Fruit fly (Drosophila melanogaster) whole organism, embryonic: Measurements from ENCODE around the gene Cerk.
A peak's percentile ranks its signal among the peaks of the same experiment; 100 is the strongest.

Source experiments
- Atf-2 ChIP-seq: fragments of 200-800 bp; sonication (Bioruptor generic); optimal IDR thresholded peaks from 2 replicates; lab custom pipeline; 2016; ENCODE audit warnings: missing biosample characterization, missing genetic modification characterization
- CG10431 ChIP-seq: fragments of 200-800 bp; sonication (Bioruptor generic); optimal IDR thresholded peaks from 3 replicates; lab custom pipeline; 2018; ENCODE audit warnings: missing biosample characterization, mild to moderate bottlenecking, missing genetic modification characterization
- CG11398 ChIP-seq: fragments of 200-800 bp; sonication (Bioruptor generic); optimal IDR thresholded peaks from 2 replicates; lab custom pipeline; 2016; ENCODE audit warnings: missing biosample characterization, missing genetic modification characterization
- CG12744 ChIP-seq: fragments of 200-800 bp; sonication (Bioruptor generic); optimal IDR thresholded peaks from 2 replicates; lab custom pipeline; 2016; ENCODE audit warnings: missing biosample characterization, missing genetic modification characterization
- CG14965 ChIP-seq: fragments of 200-800 bp; sonication (Bioruptor generic); optimal IDR thresholded peaks from 2 replicates; lab custom pipeline; 2016; ENCODE audit warnings: missing biosample characterization, missing genetic modification characterization, borderline replicate concordance
- CG15011 ChIP-seq: fragments of 200-800 bp; sonication (Bioruptor generic); optimal IDR thresholded peaks from 3 replicates; lab custom pipeline; 2018; ENCODE audit warnings: missing biosample characterization, mild to moderate bottlenecking, missing genetic modification characterization
- CG17359 ChIP-seq: fragments of 200-800 bp; sonication (Bioruptor generic); optimal IDR thresholded peaks from 3 replicates; lab custom pipeline; 2018; ENCODE audit warnings: missing biosample characterization, mild to moderate bottlenecking, missing genetic modification characterization, moderate library complexity
- CG18619 ChIP-seq: fragments of 200-800 bp; sonication (Bioruptor generic); optimal IDR thresholded peaks from 3 replicates; lab custom pipeline; 2017; ENCODE audit warnings: missing biosample characterization, mild to moderate bottlenecking, missing genetic modification characterization
- CG30020 ChIP-seq: fragments of 200-800 bp; optimal IDR thresholded peaks from 2 replicates; lab custom pipeline; 2019; ENCODE audit warnings: missing biosample characterization, mild to moderate bottlenecking, missing genetic modification characterization, moderate library complexity
- CG3995 ChIP-seq: fragments of 200-800 bp; sonication (Bioruptor generic); optimal IDR thresholded peaks from 3 replicates; lab custom pipeline; 2016; ENCODE audit warnings: missing biosample characterization, missing genetic modification characterization
- CG42726 ChIP-seq: fragments of 200-800 bp; sonication (Bioruptor generic); IDR thresholded peaks from 2 replicates; pipeline ENCODE4 v1.3.6; 2022; ENCODE audit warnings: missing biosample characterization, missing genetic modification characterization; ENCODE audit not compliant: partially characterized antibody
- CG4617 ChIP-seq: fragments of 200-800 bp; sonication (Bioruptor generic); optimal IDR thresholded peaks from 3 replicates; lab custom pipeline; 2016; ENCODE audit warnings: missing biosample characterization, missing genetic modification characterization, borderline replicate concordance
- CG7745 ChIP-seq: fragments of 200-800 bp; sonication (Bioruptor generic); optimal IDR thresholded peaks from 2 replicates; lab custom pipeline; 2018; ENCODE audit warnings: missing biosample characterization, mild to moderate bottlenecking, missing genetic modification characterization, moderate library complexity
- CG8765 ChIP-seq: fragments of 200-800 bp; sonication (Bioruptor generic); IDR thresholded peaks from 2 replicates; pipeline ENCODE4 v1.3.6; 2022; ENCODE audit warnings: missing biosample characterization, missing genetic modification characterization
- D19B ChIP-seq: fragments of 200-800 bp; sonication (Bioruptor generic); optimal IDR thresholded peaks from 2 replicates; lab custom pipeline; 2017; ENCODE audit warnings: missing biosample characterization, mild to moderate bottlenecking, missing genetic modification characterization
- Dip2 ChIP-seq: fragments of 200-800 bp; sonication (Bioruptor generic); IDR thresholded peaks from 2 replicates; pipeline ENCODE4 v1.3.6; 2022; ENCODE audit warnings: missing biosample characterization, missing genetic modification characterization
- Fer2 ChIP-seq: fragments of 200-800 bp; sonication (Bioruptor generic); optimal IDR thresholded peaks from 2 replicates; lab custom pipeline; 2018; ENCODE audit warnings: missing biosample characterization, mild to moderate bottlenecking, missing genetic modification characterization, moderate library complexity
- Fer3 ChIP-seq: fragments of 200-800 bp; sonication (Bioruptor generic); optimal IDR thresholded peaks from 2 replicates; lab custom pipeline; 2018; ENCODE audit warnings: missing biosample characterization, mild to moderate bottlenecking, missing genetic modification characterization, moderate library complexity
- H15 ChIP-seq: fragments of 200-800 bp; sonication (Bioruptor generic); IDR thresholded peaks from 3 replicates; pipeline ENCODE4 v1.3.6; 2022; ENCODE audit warnings: missing biosample characterization, missing genetic modification characterization
- HmgZ ChIP-seq: fragments of 200-800 bp; sonication (Bioruptor generic); optimal IDR thresholded peaks from 2 replicates; lab custom pipeline; 2018; ENCODE audit warnings: missing biosample characterization, mild to moderate bottlenecking, missing genetic modification characterization
- Lhr ChIP-seq: fragments of 200-800 bp; sonication (Bioruptor generic); optimal IDR thresholded peaks from 3 replicates; lab custom pipeline; 2017; ENCODE audit warnings: mild to moderate bottlenecking, missing biosample characterization, missing genetic modification reagents, missing genetic modification characterization
- Ptx1 ChIP-seq: fragments of 200-800 bp; sonication (Bioruptor generic); IDR thresholded peaks from 2 replicates; pipeline ENCODE4 v1.3.6; 2022; ENCODE audit warnings: missing biosample characterization, missing genetic modification characterization
- Side ChIP-seq: fragments of 200-800 bp; sonication (Bioruptor generic); optimal IDR thresholded peaks from 2 replicates; lab custom pipeline; 2016; ENCODE audit warnings: missing biosample characterization, missing genetic modification characterization
- Spps ChIP-seq: fragments of 200-800 bp; sonication (Bioruptor generic); optimal IDR thresholded peaks from 2 replicates; lab custom pipeline; 2018; ENCODE audit warnings: missing biosample characterization, mild to moderate bottlenecking, missing genetic modification characterization
- Trl ChIP-seq, 3 experiments: fragments of >200 bp in 2 of 3; fragments of 200-800 bp in 1 of 3; sonication (Bioruptor generic) in 1 of 3; optimal IDR thresholded peaks; 2 replicates in 1 of 3; 3 replicates in 2 of 3; lab custom pipeline; 2016 to 2017; ENCODE audit warnings: missing biosample characterization in 1 of 3, missing genetic modification characterization in 1 of 3
- Vsx1 ChIP-seq: fragments of 200-800 bp; sonication (Bioruptor generic); optimal IDR thresholded peaks from 2 replicates; lab custom pipeline; 2017; ENCODE audit warnings: missing biosample characterization, mild to moderate bottlenecking, missing genetic modification characterization, missing genetic modification reagents
- abd-A ChIP-seq: fragments of 200-800 bp; sonication (Bioruptor generic); optimal IDR thresholded peaks from 3 replicates; lab custom pipeline; 2019; ENCODE audit warnings: missing biosample characterization, mild to moderate bottlenecking, missing genetic modification characterization, moderate library complexity
- al ChIP-seq: fragments of 200-800 bp; sonication (Bioruptor generic); IDR thresholded peaks from 2 replicates; pipeline ENCODE4 v1.3.6; 2022; ENCODE audit warnings: missing biosample characterization, missing genetic modification characterization
- ash1 ChIP-seq: fragments of 200-800 bp; sonication (Bioruptor generic); optimal IDR thresholded peaks from 2 replicates; lab custom pipeline; 2018; ENCODE audit warnings: missing biosample characterization, mild to moderate bottlenecking, missing genetic modification characterization
- bigmax ChIP-seq: fragments of 200-800 bp; sonication (Bioruptor generic); optimal IDR thresholded peaks from 2 replicates; lab custom pipeline; 2018; ENCODE audit warnings: missing biosample characterization, mild to moderate bottlenecking, missing genetic modification characterization
- btn ChIP-seq: fragments of 200-800 bp; sonication (Bioruptor generic); optimal IDR thresholded peaks from 2 replicates; lab custom pipeline; 2016; ENCODE audit warnings: missing biosample characterization, missing genetic modification characterization
- cg ChIP-seq: fragments of 200-800 bp; sonication (Bioruptor generic); optimal IDR thresholded peaks from 3 replicates; lab custom pipeline; 2019; ENCODE audit warnings: missing biosample characterization, mild to moderate bottlenecking, missing genetic modification characterization, moderate library complexity
- chif ChIP-seq, 2 experiments: fragments of 200-800 bp; sonication (Bioruptor generic); optimal IDR thresholded peaks; 3 replicates each; lab custom pipeline; 2016; ENCODE audit warnings: missing biosample characterization in 2 of 2, missing genetic modification characterization in 2 of 2
- chinmo ChIP-seq: fragments of 200-800 bp; sonication (Bioruptor generic); IDR thresholded peaks from 4 replicates; pipeline ENCODE4 v1.3.6; 2022; ENCODE audit warnings: missing biosample characterization, missing genetic modification characterization; ENCODE audit not compliant: partially characterized antibody
- corto ChIP-seq: fragments of 200-800 bp; sonication (Bioruptor generic); optimal IDR thresholded peaks from 2 replicates; lab custom pipeline; 2016; ENCODE audit warnings: missing biosample characterization, mild to moderate bottlenecking, missing genetic modification characterization, moderate library complexity
- crol ChIP-seq: fragments of 200-800 bp; sonication (Bioruptor generic); IDR thresholded peaks from 2 replicates; pipeline ENCODE4 v1.3.6; 2022; ENCODE audit warnings: missing biosample characterization, missing genetic modification characterization
- gsb ChIP-seq: fragments of 200-800 bp; sonication (Bioruptor generic); IDR thresholded peaks from 2 replicates; pipeline ENCODE4 v1.3.6; 2022; ENCODE audit warnings: missing biosample characterization, missing genetic modification characterization
- gsb-n ChIP-seq: fragments of 200-800 bp; sonication (Bioruptor generic); optimal IDR thresholded peaks from 3 replicates; lab custom pipeline; 2018; ENCODE audit warnings: missing biosample characterization, mild to moderate bottlenecking, missing genetic modification characterization
- knrl ChIP-seq: fragments of 200-800 bp; sonication (Bioruptor generic); IDR thresholded peaks from 3 replicates; pipeline ENCODE4 v1.3.6; 2022; ENCODE audit warnings: missing biosample characterization, missing genetic modification characterization; ENCODE audit not compliant: partially characterized antibody
- lov ChIP-seq, 2 experiments: fragments of 200-800 bp in 1 of 2; fragments of >200 bp in 1 of 2; sonication (Bioruptor generic) in 1 of 2; IDR thresholded peaks in 1 of 2; optimal IDR thresholded peaks in 1 of 2; 2 replicates in 1 of 2; 3 replicates in 1 of 2; pipeline versions ENCODE4 v1.3.6 to Lab custom; 2017 to 2022; ENCODE audit warnings: missing biosample characterization in 1 of 2, missing genetic modification characterization in 1 of 2
- luna ChIP-seq: fragments of 200-800 bp; sonication (Bioruptor generic); optimal IDR thresholded peaks from 2 replicates; lab custom pipeline; 2016; ENCODE audit warnings: missing biosample characterization, missing genetic modification characterization
- p53 ChIP-seq: fragments of 200-800 bp; sonication (Bioruptor generic); optimal IDR thresholded peaks from 2 replicates; lab custom pipeline; 2016; ENCODE audit warnings: missing biosample characterization, missing genetic modification characterization
- psq ChIP-seq: fragments of 200-800 bp; sonication (Bioruptor generic); optimal IDR thresholded peaks from 2 replicates; lab custom pipeline; 2017; ENCODE audit warnings: missing biosample characterization, missing genetic modification characterization
- sr ChIP-seq: fragments of 200-800 bp; sonication (Bioruptor generic); IDR thresholded peaks from 3 replicates; pipeline ENCODE4 v1.3.6; 2022; ENCODE audit warnings: missing biosample characterization, missing genetic modification characterization
- tll ChIP-seq, 2 experiments: fragments of 200-800 bp in 1 of 2; fragments of >200 bp in 1 of 2; sonication (Bioruptor generic) in 1 of 2; optimal IDR thresholded peaks; 2 replicates each; lab custom pipeline; 2017 to 2019; ENCODE audit warnings: missing biosample characterization in 2 of 2, missing genetic modification characterization in 2 of 2, mild to moderate bottlenecking in 1 of 2, moderate library complexity in 1 of 2
- tx ChIP-seq: fragments of 200-800 bp; sonication (Bioruptor generic); optimal IDR thresholded peaks from 2 replicates; lab custom pipeline; 2016; ENCODE audit warnings: missing biosample characterization, missing genetic modification characterization
- vfl ChIP-seq: fragments of 200-800 bp; sonication (Bioruptor generic); optimal IDR thresholded peaks from 2 replicates; lab custom pipeline; 2016; ENCODE audit warnings: missing biosample characterization, missing genetic modification characterization

Cerk gene

dm6 chr3R:5361681-5362319 lies 6.3 kb downstream of the Cerk start:
- TF ChIP-seq CG10431 (GFP tag; lab: Kevin White, UChicago) (no peak), CG8765 (GFP tag; lab: Robert Waterston, UW) (peak; percentile 64; the same call in 1 of the 2 replicates), bigmax (GFP tag; lab: Kevin White, UChicago) (no peak), p53 (peak; percentile 35), Trl (optimal IDR thresholded peaks at IDR 0.05; lab: Kevin White, UChicago) (no peak), Trl (GFP tag; optimal IDR thresholded peaks at IDR 0.05; lab: Kevin White, UChicago) (peak; percentile 81), Side (peak; percentile 83), Spps (peak; percentile 47), abd-A (tag; lab: Kevin White, UChicago) (no peak), Fer3 (tag; lab: Kevin White, UChicago) (peak; percentile 83), CG15011 (GFP tag; lab: Kevin White, UChicago) (peak; percentile 18), crol (GFP tag; lab: Robert Waterston, UW) (no peak), CG18619 (GFP tag; lab: Kevin White, UChicago) (peak; percentile 79), psq (GFP tag; lab: Kevin White, UChicago) (peak; percentile 41), Dip2 (peak; percentile 25; the same call in 1 of the 2 replicates), knrl (no peak), CG4617 (peak; percentile 37), H15 (GFP tag; lab: Robert Waterston, UW) (peak; percentile 82), CG17359 (tag; lab: Kevin White, UChicago) (peak; percentile 90), al (peak; percentile 86), corto (GFP tag; lab: Kevin White, UChicago) (peak; percentile 82), CG3995 (GFP tag; lab: Kevin White, UChicago) (peak; percentile 13), Vsx1 (peak; percentile 62), cg (GFP tag; lab: Kevin White, UChicago) (no peak), CG42726 (GFP tag; lab: Robert Waterston, UW) (no peak), lov (optimal IDR thresholded peaks at IDR 0.05; lab: Kevin White, UChicago) (no peak), lov (GFP tag; IDR thresholded peaks at IDR 0.05; lab: Robert Waterston, UW) (no peak), CG14965 (GFP tag; lab: Kevin White, UChicago) (no peak), Ptx1 (GFP tag; lab: Robert Waterston, UW) (peak; percentile 90), tx (GFP tag; lab: Kevin White, UChicago) (peak; percentile 81), CG11398 (GFP tag; lab: Kevin White, UChicago) (peak; percentile 54), CG12744 (GFP tag; lab: Kevin White, UChicago) (peak; percentile 61), chif (GFP tag; optimal IDR thresholded peaks at IDR 0.05; lab: Kevin White, UChicago) (peak; percentile 66 to 84), D19B (GFP tag; lab: Kevin White, UChicago) (peak; percentile 57), sr (GFP tag; lab: Robert Waterston, UW) (peak; percentile 63; the same call in 1 of the 3 replicates), Atf-2 (GFP tag; lab: Kevin White, UChicago) (peak; percentile 59), chinmo (0 out of 4 replicates have a peak, but pooled peaks have one; percentile 67), CG7745 (tag; lab: Kevin White, UChicago) (no peak), vfl (peak; percentile 50), Fer2 (peak; percentile 39), luna (GFP tag; lab: Kevin White, UChicago) (no peak), btn (GFP tag; lab: Kevin White, UChicago) (peak; percentile 60), HmgZ (tag; lab: Kevin White, UChicago) (peak; percentile 71), gsb (peak; percentile 80), gsb-n (tag; lab: Kevin White, UChicago) (peak; percentile 56), CG30020 (tag; lab: Kevin White, UChicago) (no peak), ash1 (GFP tag; lab: Kevin White, UChicago) (peak; percentile 46), tll (GFP tag; optimal IDR thresholded peaks at IDR 0.05; lab: Kevin White, UChicago) (no peak), Lhr (GFP tag; lab: Kevin White, UChicago) (peak; percentile 15)
